Worm (Caenorhabditis elegans): ENCODE measurements around the gene srx-80.

- no peak for TF ChIP-seq tra-1 (GFP tag; IDR thresholded peaks at IDR 0.05)
- no peak for TF ChIP-seq ces-1 (GFP tag; optimal IDR thresholded peaks at IDR 0.05)
- no peak for TF ChIP-seq ZK546.5 (tag; optimal IDR thresholded peaks at IDR 0.05)
- no peak for TF ChIP-seq skn-1 (tag; optimal IDR thresholded peaks at IDR 0.05)
- TF ChIP-seq unc-62 (GFP tag; optimal IDR thresholded peaks at IDR 0.05 in 1 of 2) = no peak
- no peak for TF ChIP-seq unc-62 (tag; optimal IDR thresholded peaks at IDR 0.05)
- TF ChIP-seq pqm-1 (tag; optimal IDR thresholded peaks at IDR 0.05) = no peak
Measured at ce11 chrV:11583212-11583611, 10.3 kb upstream of the srx-80 start, which contains the start of gene srx-88.
